Worm (Caenorhabditis elegans): ENCODE data around the gene adh-5.

ce11 chrV:945828-946227 lies 34.3 kb downstream of the adh-5 start:
- TF ChIP-seq ztf-26 (tag; optimal IDR thresholded peaks at IDR 0.05) (no peak), tbp1 (GFP tag; optimal IDR thresholded peaks at IDR 0.05) (no peak), rpc-1 (optimal IDR thresholded peaks at IDR 0.05) (no peak), rpc-1 (tag; optimal IDR thresholded peaks at IDR 0.05) (no peak)

All from whole organism, young adult.